Worm (Caenorhabditis elegans): ENCODE data around the gene C32D5.7.
A peak's percentile ranks its signal among the peaks of the same experiment; 100 is the strongest.

The C32D5.7 gene

DNA sequence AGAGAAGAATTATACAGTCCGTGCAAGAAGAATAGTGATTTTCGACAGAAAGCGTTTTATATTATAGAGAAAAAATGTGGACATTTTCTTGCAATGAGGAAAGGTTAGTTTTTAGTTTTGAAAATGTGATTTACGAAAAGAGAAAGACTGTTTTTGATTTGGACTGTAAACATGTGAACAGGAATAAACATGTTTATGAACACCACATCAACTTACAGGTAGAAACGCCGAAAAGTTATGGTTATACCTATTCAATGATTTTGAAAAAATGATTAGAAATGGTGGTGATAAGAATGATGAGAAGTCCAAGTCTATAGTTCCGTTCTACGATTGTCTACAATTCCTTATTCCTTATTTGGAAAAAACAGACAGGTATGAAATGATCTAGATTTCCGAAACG, 4.7 kb upstream of the C32D5.7 start:
- TF ChIP-seq drap-1 (GFP tag; optimal IDR thresholded peaks at IDR 0.05), result no peak
- no peak for TF ChIP-seq nhr-28 (tag; optimal IDR thresholded peaks at IDR 0.05)
- TF ChIP-seq ham-2 (GFP tag; optimal IDR thresholded peaks at IDR 0.05), result no peak
- TF ChIP-seq ceh-43 (GFP tag; optimal IDR thresholded peaks at IDR 0.05), result no peak
- no peak for TF ChIP-seq pha-4 (tag; optimal IDR thresholded peaks at IDR 0.05)
- TF ChIP-seq sptf-1 (tag; optimal IDR thresholded peaks at IDR 0.05), result no peak
- no peak for TF ChIP-seq nhr-237 (tag; optimal IDR thresholded peaks at IDR 0.05)
- no peak for TF ChIP-seq hlh-1 (tag; optimal IDR thresholded peaks at IDR 0.05)
- no peak for TF ChIP-seq mab-5 (tag; optimal IDR thresholded peaks at IDR 0.05)
- TF ChIP-seq mls-2 (tag; optimal IDR thresholded peaks at IDR 0.05), result no peak
- no peak for TF ChIP-seq unc-62 (GFP tag; optimal IDR thresholded peaks at IDR 0.05)
- no peak for TF ChIP-seq elt-3 (tag; optimal IDR thresholded peaks at IDR 0.05)
- no peak for TF ChIP-seq M03D4.4 (tag; optimal IDR thresholded peaks at IDR 0.05)
- no peak for TF ChIP-seq cnd-1 (tag; optimal IDR thresholded peaks at IDR 0.05)
- TF ChIP-seq flh-1 (GFP tag; optimal IDR thresholded peaks at IDR 0.05), result no peak
- TF ChIP-seq tbx-8 (GFP tag; optimal IDR thresholded peaks at IDR 0.05), result no peak
- no peak for TF ChIP-seq nhr-76 (tag; optimal IDR thresholded peaks at IDR 0.05)
- no peak for TF ChIP-seq unc-39 (tag; optimal IDR thresholded peaks at IDR 0.05)
- no peak for TF ChIP-seq nhr-2 (tag; optimal IDR thresholded peaks at IDR 0.05)
- TF ChIP-seq ceh-39 (tag; optimal IDR thresholded peaks at IDR 0.05), result no peak

DNA sequence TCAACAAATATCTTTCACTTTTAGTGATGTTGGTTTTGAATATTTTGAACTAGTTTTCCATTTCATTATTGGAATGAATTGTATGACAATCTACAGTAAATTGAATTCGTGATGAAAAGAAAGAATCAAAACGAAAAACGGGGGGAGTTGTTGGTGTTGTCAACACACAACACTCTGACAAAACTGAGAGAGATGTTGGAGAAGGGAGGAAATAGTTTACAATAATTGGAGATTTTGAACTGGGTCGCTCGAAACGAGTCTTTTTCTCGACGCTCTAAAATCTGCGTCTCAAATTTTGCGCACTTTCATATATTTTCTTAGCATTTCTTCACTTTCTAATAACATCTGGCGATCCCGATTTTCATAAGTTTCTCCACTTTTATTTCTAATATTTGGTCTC, 4.0 kb upstream of the C32D5.7 start, which contains the start of gene txt-18:
TSS of gene txt-18 (plus strand) at position 180 of the 400 bp plus-strand sequence.
- TF ChIP-seq hlh-1 (tag; optimal IDR thresholded peaks at IDR 0.05), result no peak
- no peak for TF ChIP-seq elt-3 (tag; optimal IDR thresholded peaks at IDR 0.05)
- TF ChIP-seq sem-2 (GFP tag; optimal IDR thresholded peaks at IDR 0.05), result no peak
- no peak for TF ChIP-seq ceh-83 (GFP tag; optimal IDR thresholded peaks at IDR 0.05)
- TF ChIP-seq ces-1 (GFP tag; optimal IDR thresholded peaks at IDR 0.05), result no peak
- TF ChIP-seq nhr-237 (tag; optimal IDR thresholded peaks at IDR 0.05), result peak; percentile 42
- TF ChIP-seq snpc-4 (tag; optimal IDR thresholded peaks at IDR 0.05), result no peak
- TF ChIP-seq M03D4.4 (tag; optimal IDR thresholded peaks at IDR 0.05), result no peak

DNA sequence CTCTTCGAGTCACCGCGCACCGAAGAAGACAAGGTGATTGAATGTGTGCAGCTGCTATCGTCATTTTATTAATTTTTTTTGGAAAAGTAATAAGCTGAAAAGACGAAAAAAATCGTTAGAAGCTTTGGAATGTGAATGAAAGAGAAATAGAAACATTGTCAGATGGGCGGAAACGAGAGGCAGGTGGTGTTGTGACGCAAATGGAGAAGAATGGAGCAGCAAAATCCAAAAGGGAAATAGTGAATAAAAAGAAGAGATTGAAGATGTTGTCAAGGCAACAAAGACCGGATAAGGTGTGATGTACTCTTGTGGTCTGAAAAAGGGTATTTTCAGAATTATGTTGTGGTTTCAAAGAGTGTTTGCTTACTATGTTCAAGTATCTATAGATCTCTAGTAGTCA, 2.6 kb upstream of the C32D5.7 start:
- no peak for TF ChIP-seq ceh-39 (tag; optimal IDR thresholded peaks at IDR 0.05)
- no peak for TF ChIP-seq hlh-1 (tag; optimal IDR thresholded peaks at IDR 0.05)
- no peak for TF ChIP-seq ceh-83 (GFP tag; optimal IDR thresholded peaks at IDR 0.05)
- TF ChIP-seq mep-1 (tag; optimal IDR thresholded peaks at IDR 0.05), result no peak
- TF ChIP-seq nhr-237 (tag; optimal IDR thresholded peaks at IDR 0.05), result no peak
- TF ChIP-seq nhr-12 (tag; optimal IDR thresholded peaks at IDR 0.05), result no peak
- no peak for TF ChIP-seq unc-62 (GFP tag; optimal IDR thresholded peaks at IDR 0.05)
- no peak for TF ChIP-seq unc-39 (tag; optimal IDR thresholded peaks at IDR 0.05)
- TF ChIP-seq blmp-1 (tag; optimal IDR thresholded peaks at IDR 0.05), result no peak
- TF ChIP-seq mab-5 (tag; optimal IDR thresholded peaks at IDR 0.05), result no peak
- no peak for TF ChIP-seq elt-1 (tag; optimal IDR thresholded peaks at IDR 0.05; ENCODE audit: borderline replicate concordance, insufficient read depth)
- TF ChIP-seq bed-3 (GFP tag; optimal IDR thresholded peaks at IDR 0.05), result no peak
- TF ChIP-seq nhr-76 (tag; optimal IDR thresholded peaks at IDR 0.05), result no peak

DNA sequence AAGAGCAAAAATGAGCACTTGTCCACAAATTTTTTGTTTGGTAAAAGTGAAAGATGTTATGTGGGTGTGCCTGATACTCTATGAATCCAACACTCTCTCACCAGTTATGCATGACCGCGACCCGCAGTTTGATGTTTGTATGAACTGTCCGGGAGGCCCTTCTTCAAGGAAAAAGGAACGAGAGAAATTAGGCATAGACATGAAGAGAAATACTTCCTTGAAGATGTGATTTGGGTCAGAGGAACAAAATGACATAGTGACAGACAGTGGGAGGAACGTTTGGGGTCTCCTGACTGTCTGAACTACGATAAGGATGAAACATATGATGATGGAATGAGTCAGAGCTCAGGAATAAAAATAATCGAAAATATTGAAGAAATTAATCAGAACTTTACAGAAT, 1.2 kb upstream of the C32D5.7 start:
- TF ChIP-seq cnd-1 (tag; optimal IDR thresholded peaks at IDR 0.05), result no peak
- no peak for TF ChIP-seq mls-2 (tag; optimal IDR thresholded peaks at IDR 0.05)
- TF ChIP-seq nhr-12 (tag; optimal IDR thresholded peaks at IDR 0.05), result no peak
- no peak for TF ChIP-seq M03D4.4 (tag; optimal IDR thresholded peaks at IDR 0.05)
- TF ChIP-seq ztf-11 (tag; optimal IDR thresholded peaks at IDR 0.05), result no peak
- TF ChIP-seq unc-120 (tag; optimal IDR thresholded peaks at IDR 0.05; ENCODE audit: poor library complexity, severe bottlenecking), result no peak
- no peak for TF ChIP-seq drap-1 (GFP tag; optimal IDR thresholded peaks at IDR 0.05)
- TF ChIP-seq unc-39 (tag; optimal IDR thresholded peaks at IDR 0.05), result no peak
- TF ChIP-seq unc-62 (GFP tag; optimal IDR thresholded peaks at IDR 0.05), result no peak
- no peak for TF ChIP-seq lsy-2 (tag; optimal IDR thresholded peaks at IDR 0.05)
- TF ChIP-seq sptf-1 (tag; optimal IDR thresholded peaks at IDR 0.05), result no peak
- no peak for TF ChIP-seq blmp-1 (tag; optimal IDR thresholded peaks at IDR 0.05)

DNA sequence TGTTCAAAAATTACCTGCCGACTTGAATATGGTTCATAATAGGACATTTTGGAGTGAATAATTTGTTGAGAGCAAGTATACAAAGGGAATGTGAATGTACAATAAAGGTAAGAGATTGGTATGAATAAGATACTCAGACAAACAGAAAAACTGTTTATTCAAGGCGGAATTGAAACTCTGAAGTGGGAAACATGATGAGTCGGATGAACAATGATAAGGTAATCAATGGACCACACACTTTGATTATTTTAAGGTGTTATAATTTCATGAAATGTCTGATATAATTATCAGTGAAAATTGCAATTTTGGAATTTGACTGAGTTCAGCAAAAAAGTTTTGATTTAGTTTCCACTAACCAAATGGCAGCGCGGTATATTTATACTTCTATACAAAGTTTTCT, 337 bp downstream of the C32D5.7 start:
- no peak for TF ChIP-seq pha-4 (tag; optimal IDR thresholded peaks at IDR 0.05)
- TF ChIP-seq snpc-4 (tag; optimal IDR thresholded peaks at IDR 0.05), result no peak
- TF ChIP-seq elt-1 (tag; optimal IDR thresholded peaks at IDR 0.05; ENCODE audit: borderline replicate concordance, insufficient read depth), result no peak
- TF ChIP-seq flh-1 (GFP tag; optimal IDR thresholded peaks at IDR 0.05), result no peak
- no peak for TF ChIP-seq blmp-1 (tag; optimal IDR thresholded peaks at IDR 0.05)
- no peak for TF ChIP-seq lin-13 (tag; optimal IDR thresholded peaks at IDR 0.05)
- no peak for TF ChIP-seq unc-62 (GFP tag; optimal IDR thresholded peaks at IDR 0.05)
- TF ChIP-seq hlh-1 (tag; optimal IDR thresholded peaks at IDR 0.05), result no peak
- no peak for TF ChIP-seq elt-3 (tag; optimal IDR thresholded peaks at IDR 0.05)
- no peak for TF ChIP-seq M03D4.4 (tag; optimal IDR thresholded peaks at IDR 0.05)
- TF ChIP-seq lsy-2 (tag; optimal IDR thresholded peaks at IDR 0.05), result no peak
- TF ChIP-seq cnd-1 (tag; optimal IDR thresholded peaks at IDR 0.05), result no peak
- no peak for TF ChIP-seq nhr-237 (tag; optimal IDR thresholded peaks at IDR 0.05)
- TF ChIP-seq nhr-28 (tag; optimal IDR thresholded peaks at IDR 0.05), result no peak
- no peak for TF ChIP-seq ztf-11 (tag; optimal IDR thresholded peaks at IDR 0.05)
- no peak for TF ChIP-seq bed-3 (GFP tag; optimal IDR thresholded peaks at IDR 0.05)
- no peak for TF ChIP-seq zip-8 (tag; optimal IDR thresholded peaks at IDR 0.05)
- no peak for TF ChIP-seq nhr-12 (tag; optimal IDR thresholded peaks at IDR 0.05)
